Fruit fly (Drosophila melanogaster): ENCODE results near the gene CG7742.

Gene CG7742

dm6 chr2L:5237175-5237753 is 22.4 kb upstream of the CG7742 start (continued):
- TF ChIP-seq br (GFP tag; optimal IDR thresholded peaks at IDR 0.05) (peak; percentile 24), ey (GFP tag; optimal IDR thresholded peaks at IDR 0.05) (no peak), Abd-B (GFP tag; optimal IDR thresholded peaks at IDR 0.05) (no peak), fru (GFP tag; optimal IDR thresholded peaks at IDR 0.05) (no peak), usp (GFP tag; optimal IDR thresholded peaks at IDR 0.05) (no peak)

dm6 chr2L:5236346-5236809 is 21.5 kb upstream of the CG7742 start:
- TF ChIP-seq usp (GFP tag; optimal IDR thresholded peaks at IDR 0.05) (no peak), CrebA (GFP tag; optimal IDR thresholded peaks at IDR 0.05; ENCODE audit: borderline replicate concordance) (peak; percentile 17), psq (GFP tag; optimal IDR thresholded peaks at IDR 0.05) (peak; percentile 35), br (GFP tag; optimal IDR thresholded peaks at IDR 0.05) (peak; percentile 36), Dfd (GFP tag; optimal IDR thresholded peaks at IDR 0.05) (no peak)

dm6 chr2L:5234714-5235298 is 19.9 kb upstream of the CG7742 start:
- TF ChIP-seq Dif (GFP tag; optimal IDR thresholded peaks at IDR 0.05; ENCODE audit: partially characterized antibody): no peak
- no peak for TF ChIP-seq pan (optimal IDR thresholded peaks at IDR 0.05)
- TF ChIP-seq Jra (GFP tag; optimal IDR thresholded peaks at IDR 0.05): no peak
- TF ChIP-seq tai (GFP tag; optimal IDR thresholded peaks at IDR 0.05): no peak
- no peak for TF ChIP-seq Myc (optimal IDR thresholded peaks at IDR 0.05)
- no peak for TF ChIP-seq dmrt93B (GFP tag; optimal IDR thresholded peaks at IDR 0.05)
- TF ChIP-seq N (GFP tag; optimal IDR thresholded peaks at IDR 0.05): no peak
- TF ChIP-seq fru (GFP tag; optimal IDR thresholded peaks at IDR 0.05): no peak
- TF ChIP-seq jim (GFP tag; optimal IDR thresholded peaks at IDR 0.05): no peak
- TF ChIP-seq br (GFP tag; optimal IDR thresholded peaks at IDR 0.05): no peak
- no peak for TF ChIP-seq Dfd (GFP tag; optimal IDR thresholded peaks at IDR 0.05)
- TF ChIP-seq Sp1 (GFP tag; optimal IDR thresholded peaks at IDR 0.05): no peak
- TF ChIP-seq ey (GFP tag; optimal IDR thresholded peaks at IDR 0.05): no peak
- TF ChIP-seq Hr83 (GFP tag; optimal IDR thresholded peaks at IDR 0.05; ENCODE audit: poor library complexity, severe bottlenecking): no peak
- no peak for TF ChIP-seq lola (GFP tag; optimal IDR thresholded peaks at IDR 0.05)
- no peak for TF ChIP-seq dl (GFP tag; optimal IDR thresholded peaks at IDR 0.05; ENCODE audit: insufficient read depth in 1 of 2, partially characterized antibody in 2 of 2)
- no peak for TF ChIP-seq HLH106 (tag; optimal IDR thresholded peaks at IDR 0.05)
- no peak for TF ChIP-seq foxo (GFP tag; optimal IDR thresholded peaks at IDR 0.05)
- no peak for TF ChIP-seq h (GFP tag; optimal IDR thresholded peaks at IDR 0.05)
- no peak for TF ChIP-seq dsf (GFP tag; optimal IDR thresholded peaks at IDR 0.05; ENCODE audit: borderline replicate concordance)

dm6 chr2L:5232967-5233909 is 18.4 kb upstream of the CG7742 start:
- TF ChIP-seq HLH106 (tag; optimal IDR thresholded peaks at IDR 0.05): no peak
- no peak for TF ChIP-seq brk (GFP tag; optimal IDR thresholded peaks at IDR 0.05)
- TF ChIP-seq br (GFP tag; optimal IDR thresholded peaks at IDR 0.05): no peak
- TF ChIP-seq N (GFP tag; optimal IDR thresholded peaks at IDR 0.05): no peak
- no peak for TF ChIP-seq dsf (GFP tag; optimal IDR thresholded peaks at IDR 0.05; ENCODE audit: borderline replicate concordance)
- TF ChIP-seq Rel (GFP tag; optimal IDR thresholded peaks at IDR 0.05): no peak
- TF ChIP-seq Rel (tag; optimal IDR thresholded peaks at IDR 0.05): peak; percentile 92
- peak; percentile 48 for TF ChIP-seq CrebA (GFP tag; optimal IDR thresholded peaks at IDR 0.05; ENCODE audit: borderline replicate concordance)
- TF ChIP-seq lola (GFP tag; optimal IDR thresholded peaks at IDR 0.05): no peak
- TF ChIP-seq dl (GFP tag; optimal IDR thresholded peaks at IDR 0.05; ENCODE audit: insufficient read depth in 1 of 2, partially characterized antibody in 2 of 2): no peak

- TF ChIP-seq jim (GFP tag; optimal IDR thresholded peaks at IDR 0.05): no peak
- TF ChIP-seq fru (GFP tag; optimal IDR thresholded peaks at IDR 0.05): no peak
- TF ChIP-seq CrebA (GFP tag; optimal IDR thresholded peaks at IDR 0.05; ENCODE audit: borderline replicate concordance): no peak
- no peak for TF ChIP-seq HLH106 (tag; optimal IDR thresholded peaks at IDR 0.05)
- no peak for TF ChIP-seq Sp1 (GFP tag; optimal IDR thresholded peaks at IDR 0.05)
- TF ChIP-seq Jra (GFP tag; optimal IDR thresholded peaks at IDR 0.05): no peak
- no peak for TF ChIP-seq dmrt93B (GFP tag; optimal IDR thresholded peaks at IDR 0.05)
- no peak for TF ChIP-seq GATAd (GFP tag; optimal IDR thresholded peaks at IDR 0.05)
- TF ChIP-seq Rel (GFP tag; optimal IDR thresholded peaks at IDR 0.05): no peak
- TF ChIP-seq Rel (tag; optimal IDR thresholded peaks at IDR 0.05): no peak
- TF ChIP-seq N (GFP tag; optimal IDR thresholded peaks at IDR 0.05): no peak
- no peak for TF ChIP-seq lola (GFP tag; optimal IDR thresholded peaks at IDR 0.05)
- TF ChIP-seq usp (GFP tag; optimal IDR thresholded peaks at IDR 0.05): no peak
- no peak for TF ChIP-seq brk (GFP tag; optimal IDR thresholded peaks at IDR 0.05)
- no peak for TF ChIP-seq CG32264 (GFP tag; optimal IDR thresholded peaks at IDR 0.05)
- no peak for TF ChIP-seq Abd-B (GFP tag; optimal IDR thresholded peaks at IDR 0.05)
Observed at dm6 chr2L:5232175-5232574, 17.3 kb upstream of the CG7742 start.
